Worm (Caenorhabditis elegans) whole organism, L2 larva: ENCODE measurements around the gene R04E5.7.

Experiments used
- C34F6.9 ChIP-seq: fragments of 150-350 bp; optimal IDR thresholded peaks from 2 replicates; lab custom pipeline; 2014; ENCODE audit warnings: missing biosample characterization, missing genetic modification characterization
- F13H6.1 ChIP-seq: sonication (generic microtip); optimal IDR thresholded peaks from 2 replicates; lab custom pipeline; 2016; ENCODE audit warnings: missing genetic modification characterization, missing compliant biosample characterization
- Y55F3AM.14 ChIP-seq: fragments of 200-800 bp; sonication (Bioruptor generic); optimal IDR thresholded peaks from 2 replicates; lab custom pipeline; 2018; ENCODE audit warnings: mild to moderate bottlenecking, missing genetic modification characterization, missing compliant biosample characterization
- alr-1 ChIP-seq: fragments of 150-350 bp; optimal IDR thresholded peaks from 2 replicates; lab custom pipeline; 2014; ENCODE audit warnings: missing biosample characterization, missing genetic modification characterization
- aly-2 ChIP-seq: fragments of 150-350 bp; optimal IDR thresholded peaks from 2 replicates; lab custom pipeline; 2014; ENCODE audit warnings: missing biosample characterization, missing genetic modification characterization
- ama-1 ChIP-seq: fragments of 150-350 bp; optimal IDR thresholded peaks from 2 replicates; lab custom pipeline; 2018; ENCODE audit warnings: inconsistent platforms
- blmp-1 ChIP-seq: sonication (generic microtip); optimal IDR thresholded peaks from 2 replicates; lab custom pipeline; 2017; ENCODE audit warnings: missing genetic modification characterization, mild to moderate bottlenecking, missing compliant biosample characterization, antibody characterized with exemption, moderate library complexity; ENCODE audit not compliant: insufficient read depth
- ceh-82 ChIP-seq: fragments of 150-350 bp; optimal IDR thresholded peaks from 2 replicates; lab custom pipeline; 2014; ENCODE audit warnings: missing biosample characterization, missing genetic modification characterization
- crh-2 ChIP-seq: sonication (generic microtip); optimal IDR thresholded peaks from 2 replicates; lab custom pipeline; 2017; ENCODE audit warnings: missing biosample characterization, missing genetic modification characterization
- dmd-4 ChIP-seq: sonication (generic microtip); optimal IDR thresholded peaks from 2 replicates; lab custom pipeline; 2017; ENCODE audit warnings: missing biosample characterization, missing genetic modification characterization
- elt-1 ChIP-seq: fragments of 150-350 bp; optimal IDR thresholded peaks from 2 replicates; lab custom pipeline; 2014; ENCODE audit warnings: missing biosample characterization, missing genetic modification characterization
- elt-3 ChIP-seq: sonication (generic microtip); optimal IDR thresholded peaks from 2 replicates; lab custom pipeline; 2017; ENCODE audit warnings: missing biosample characterization, missing genetic modification characterization
- fos-1 ChIP-seq: fragments of 150-350 bp; optimal IDR thresholded peaks from 2 replicates; lab custom pipeline; 2014; ENCODE audit warnings: missing biosample characterization, missing genetic modification characterization
- gmeb-1 ChIP-seq: fragments of 150-350 bp; optimal IDR thresholded peaks from 2 replicates; lab custom pipeline; 2014; ENCODE audit warnings: missing biosample characterization, missing genetic modification characterization
- lin-11 ChIP-seq: fragments of 150-350 bp; sonication (generic microtip); optimal IDR thresholded peaks from 2 replicates; lab custom pipeline; 2014; ENCODE audit warnings: missing biosample characterization, missing genetic modification characterization, inconsistent platforms, mixed read lengths
- lin-13 ChIP-seq: fragments of 150-350 bp; optimal IDR thresholded peaks from 2 replicates; lab custom pipeline; 2014; ENCODE audit warnings: missing biosample characterization, missing genetic modification reagents, missing genetic modification characterization
- lsy-2 ChIP-seq, 2 experiments: fragments of 150-350 bp in 1 of 2; sonication (generic microtip) in 1 of 2; optimal IDR thresholded peaks; 2 replicates each; lab custom pipeline; 2014 to 2017; ENCODE audit warnings: missing biosample characterization in 2 of 2, missing genetic modification characterization in 2 of 2
- mab-5 ChIP-seq: fragments of 150-350 bp; optimal IDR thresholded peaks from 2 replicates; lab custom pipeline; 2014; ENCODE audit warnings: missing biosample characterization, missing genetic modification characterization
- mdl-1 ChIP-seq, 2 experiments: fragments of 150-350 bp in 1 of 2; sonication (generic microtip) in 1 of 2; optimal IDR thresholded peaks; 2 replicates each; lab custom pipeline; 2017; ENCODE audit warnings: missing biosample characterization in 2 of 2, missing genetic modification characterization in 2 of 2
- nhr-11 ChIP-seq: fragments of 150-350 bp; optimal IDR thresholded peaks from 2 replicates; lab custom pipeline; 2014; ENCODE audit warnings: missing biosample characterization, missing genetic modification characterization
- nhr-129 ChIP-seq: fragments of 150-350 bp; optimal IDR thresholded peaks from 2 replicates; lab custom pipeline; 2014; ENCODE audit warnings: missing biosample characterization, missing genetic modification characterization
- nhr-21 ChIP-seq: fragments of 150-350 bp; optimal IDR thresholded peaks from 2 replicates; lab custom pipeline; 2014; ENCODE audit warnings: missing biosample characterization, missing genetic modification characterization
- nhr-23 ChIP-seq: fragments of 150-350 bp; optimal IDR thresholded peaks from 2 replicates; lab custom pipeline; 2014; ENCODE audit warnings: missing biosample characterization, missing genetic modification reagents, missing genetic modification characterization
- nhr-237 ChIP-seq: fragments of 150-350 bp; optimal IDR thresholded peaks from 2 replicates; lab custom pipeline; 2014; ENCODE audit warnings: missing biosample characterization, missing genetic modification characterization
- nhr-25 ChIP-seq: fragments of 150-350 bp; sonication (generic microtip); optimal IDR thresholded peaks from 3 replicates; lab custom pipeline; 2014; ENCODE audit warnings: missing biosample characterization, missing genetic modification characterization
- nhr-6 ChIP-seq: fragments of 150-350 bp; optimal IDR thresholded peaks from 2 replicates; lab custom pipeline; 2014; ENCODE audit warnings: missing biosample characterization, missing genetic modification characterization
- peb-1 ChIP-seq: fragments of 150-350 bp; optimal IDR thresholded peaks from 2 replicates; lab custom pipeline; 2014; ENCODE audit warnings: missing biosample characterization, missing genetic modification characterization
- skn-1 ChIP-seq: sonication (generic microtip); optimal IDR thresholded peaks from 2 replicates; lab custom pipeline; 2017; ENCODE audit warnings: missing biosample characterization, missing genetic modification characterization
- sma-9 ChIP-seq, 2 experiments: fragments of 150-350 bp in 1 of 2; sonication (generic microtip) in 1 of 2; optimal IDR thresholded peaks; 2 replicates each; lab custom pipeline; 2014 to 2016; ENCODE audit warnings: missing genetic modification characterization in 2 of 2, mild to moderate bottlenecking in 1 of 2, missing biosample characterization in 1 of 2, missing compliant biosample characterization in 1 of 2, missing genetic modification reagents in 1 of 2, moderate library complexity in 1 of 2
- snpc-4 ChIP-seq: fragments of 150-350 bp; optimal IDR thresholded peaks from 2 replicates; lab custom pipeline; 2014; ENCODE audit warnings: missing biosample characterization, missing genetic modification characterization
- unc-39 ChIP-seq: fragments of 150-350 bp; optimal IDR thresholded peaks from 2 replicates; lab custom pipeline; 2014; ENCODE audit warnings: missing biosample characterization, missing genetic modification characterization
- unc-55 ChIP-seq: fragments of 150-350 bp; sonication (generic microtip); optimal IDR thresholded peaks from 3 replicates; lab custom pipeline; 2014; ENCODE audit warnings: missing biosample characterization, missing genetic modification reagents, missing genetic modification characterization
- unc-62 ChIP-seq: fragments of 150-350 bp; optimal IDR thresholded peaks from 2 replicates; lab custom pipeline; 2014; ENCODE audit warnings: missing biosample characterization, missing genetic modification reagents, missing genetic modification characterization
- zag-1 ChIP-seq: fragments of 150-350 bp; optimal IDR thresholded peaks from 2 replicates; lab custom pipeline; 2014; ENCODE audit warnings: missing biosample characterization, missing genetic modification characterization
- ztf-1 ChIP-seq: fragments of 200-800 bp; sonication (Bioruptor generic); conservative IDR thresholded peaks from 2 replicates; pipeline ENCODE4 v1.3.6; 2022; ENCODE audit warnings: missing genetic modification characterization, missing compliant biosample characterization
- ztf-4 ChIP-seq: fragments of 150-350 bp; optimal IDR thresholded peaks from 2 replicates; lab custom pipeline; 2014; ENCODE audit warnings: missing biosample characterization, missing genetic modification characterization

The R04E5.7 gene

ce11 chrX:8810908-8811307 is 13.8 kb upstream of the R04E5.7 start, which contains the start of gene R04E5.9 (continued):
- TF ChIP-seq nhr-6 (tag; lab: Kevin White, UChicago) (peak; percentile 42), nhr-25 (peak; percentile 64), mab-5 (tag; lab: Kevin White, UChicago) (peak; percentile 48), aly-2 (no peak), fos-1 (tag; lab: Kevin White, UChicago) (peak; percentile 92), unc-62 (no peak), nhr-23 (tag; lab: Kevin White, UChicago) (no peak), skn-1 (tag; lab: Kevin White, UChicago) (no peak), unc-55 (peak; percentile 96)
- TF ChIP-seq, all 48 proteins: peak for 28

ce11 chrX:8808740-8809139 is 11.7 kb upstream of the R04E5.7 start:
- TF ChIP-seq unc-55: peak; percentile 36
- TF ChIP-seq Y55F3AM.14: no peak
- no peak for TF ChIP-seq skn-1 (tag; lab: Kevin White, UChicago)
- TF ChIP-seq ceh-82: no peak
- no peak for TF ChIP-seq sma-9 (GFP tag; optimal IDR thresholded peaks at IDR 0.05; lab: Kevin White, UChicago)
- TF ChIP-seq sma-9 (tag; optimal IDR thresholded peaks at IDR 0.05; lab: Kevin White, UChicago): no peak
- no peak for TF ChIP-seq lin-11 (tag; lab: Kevin White, UChicago)

- TF ChIP-seq F13H6.1 (tag; lab: Kevin White, UChicago) (peak; percentile 41), elt-3 (tag; lab: Kevin White, UChicago) (no peak), C34F6.9 (tag; lab: Kevin White, UChicago) (peak; percentile 37), ztf-1 (GFP tag; lab: Robert Waterston, UW) (no peak), zag-1 (peak; percentile 48), unc-55 (peak; percentile 31), mdl-1 (tag; optimal IDR thresholded peaks at IDR 0.05; lab: Kevin White, UChicago) (peak in 1 of 2 experiments; percentile 40), ztf-4 (tag; lab: Kevin White, UChicago) (no peak), lin-11 (tag; lab: Kevin White, UChicago) (peak; percentile 35), gmeb-1 (tag; lab: Kevin White, UChicago) (no peak), nhr-129 (tag; lab: Kevin White, UChicago) (peak; percentile 30), Y55F3AM.14 (peak; percentile 39), dmd-4 (tag; lab: Kevin White, UChicago) (no peak), crh-2 (tag; lab: Kevin White, UChicago) (no peak), aly-2 (no peak), lin-13 (peak; percentile 43), lsy-2 (tag; optimal IDR thresholded peaks at IDR 0.05; lab: Kevin White, UChicago) (peak in 1 of 2 experiments; percentile 22), nhr-21 (tag; lab: Kevin White, UChicago) (peak; percentile 12), sma-9 (GFP tag; optimal IDR thresholded peaks at IDR 0.05; lab: Kevin White, UChicago) (peak; percentile 18), sma-9 (tag; optimal IDR thresholded peaks at IDR 0.05; lab: Kevin White, UChicago) (no peak)
- TF ChIP-seq, all 48 proteins: peak for 12
These were observed 9.2 kb upstream of the R04E5.7 start, which contains the start of gene R04E5.8 for ce11 chrX:8806070-8806799. Gene R04E5.8, minus strand, starts transcription at chrX:8806120.

- TF ChIP-seq blmp-1 (no peak), mdl-1 (tag; optimal IDR thresholded peaks at IDR 0.05; lab: Kevin White, UChicago) (no peak), nhr-25 (no peak), nhr-129 (tag; lab: Kevin White, UChicago) (no peak), unc-39 (no peak), nhr-11 (no peak), alr-1 (tag; lab: Kevin White, UChicago) (no peak), ama-1 (lab: Kevin White, UChicago) (no peak), ztf-4 (tag; lab: Kevin White, UChicago) (no peak), sma-9 (GFP tag; optimal IDR thresholded peaks at IDR 0.05; lab: Kevin White, UChicago) (no peak), sma-9 (tag; optimal IDR thresholded peaks at IDR 0.05; lab: Kevin White, UChicago) (no peak), elt-1 (no peak), nhr-237 (tag; lab: Kevin White, UChicago) (no peak), peb-1 (tag; lab: Kevin White, UChicago) (no peak), fos-1 (tag; lab: Kevin White, UChicago) (no peak), F13H6.1 (tag; lab: Kevin White, UChicago) (no peak), lin-13 (no peak), snpc-4 (tag; lab: Kevin White, UChicago) (no peak), elt-3 (tag; lab: Kevin White, UChicago) (no peak)
These were observed 8.4 kb upstream of the R04E5.7 start for ce11 chrX:8805475-8805874.
